Worm (Caenorhabditis elegans) whole organism, late embryonic: Measurements from ENCODE around the gene Y57G11B.3.

Source experiments
- K09A11.1 ChIP-seq: sonication (generic microtip); optimal IDR thresholded peaks from 2 replicates; lab custom pipeline; 2017; ENCODE audit warnings: antibody characterized with exemption, mild to moderate bottlenecking, missing genetic modification characterization, missing compliant biosample characterization; ENCODE audit not compliant: insufficient read depth
- ceh-14 ChIP-seq: sonication (generic microtip); optimal IDR thresholded peaks from 2 replicates; lab custom pipeline; 2016; ENCODE audit warnings: missing genotype, missing genetic modification characterization, missing compliant biosample characterization
- ceh-24 ChIP-seq: sonication (generic microtip); optimal IDR thresholded peaks from 2 replicates; lab custom pipeline; 2016; ENCODE audit warnings: mild to moderate bottlenecking, missing genetic modification characterization, missing compliant biosample characterization
- ceh-48 ChIP-seq: sonication (generic microtip); optimal IDR thresholded peaks from 2 replicates; lab custom pipeline; 2016; ENCODE audit warnings: missing genetic modification characterization, inconsistent platforms, missing compliant biosample characterization
- che-1 ChIP-seq: sonication (generic microtip); optimal IDR thresholded peaks from 2 replicates; lab custom pipeline; 2016; ENCODE audit warnings: mild to moderate bottlenecking, missing genetic modification characterization, missing compliant biosample characterization
- dmd-4 ChIP-seq: sonication (generic microtip); optimal IDR thresholded peaks from 2 replicates; lab custom pipeline; 2016; ENCODE audit warnings: borderline replicate concordance, missing genetic modification characterization, missing compliant biosample characterization
- elt-2 ChIP-seq: sonication (generic microtip); optimal IDR thresholded peaks from 2 replicates; lab custom pipeline; 2016; ENCODE audit warnings: missing genetic modification reagents, missing genetic modification characterization, missing compliant biosample characterization
- fkh-10 ChIP-seq: fragments of 150-350 bp; optimal IDR thresholded peaks from 2 replicates; lab custom pipeline; 2014; ENCODE audit warnings: missing biosample characterization, missing genetic modification reagents, missing genetic modification characterization
- hlh-6 ChIP-seq: sonication (generic microtip); optimal IDR thresholded peaks from 2 replicates; lab custom pipeline; 2016; ENCODE audit warnings: missing genotype, missing genetic modification characterization, missing compliant biosample characterization
- nfya-1 ChIP-seq: sonication (generic microtip); optimal IDR thresholded peaks from 2 replicates; lab custom pipeline; 2017; ENCODE audit warnings: missing genetic modification characterization, mild to moderate bottlenecking, missing compliant biosample characterization, antibody characterized with exemption, moderate library complexity
- pag-3 ChIP-seq: sonication (generic microtip); optimal IDR thresholded peaks from 2 replicates; lab custom pipeline; 2016; ENCODE audit warnings: missing compliant biosample characterization, missing genetic modification characterization, borderline replicate concordance
- pha-4 ChIP-seq: fragments of 150-350 bp; optimal IDR thresholded peaks from 2 replicates; lab custom pipeline; 2018; ENCODE audit warnings: missing biosample characterization, missing genetic modification reagents, missing genetic modification characterization
- sox-2 ChIP-seq: fragments of 200-800 bp; sonication (Bioruptor generic); IDR thresholded peaks from 2 replicates; pipeline ENCODE4 v1.3.6; 2022; ENCODE audit warnings: missing genetic modification reagents, missing genetic modification characterization, missing compliant biosample characterization
- unc-86 ChIP-seq: sonication (generic microtip); optimal IDR thresholded peaks from 2 replicates; lab custom pipeline; 2016; ENCODE audit warnings: missing genetic modification characterization, missing compliant biosample characterization

DNA sequence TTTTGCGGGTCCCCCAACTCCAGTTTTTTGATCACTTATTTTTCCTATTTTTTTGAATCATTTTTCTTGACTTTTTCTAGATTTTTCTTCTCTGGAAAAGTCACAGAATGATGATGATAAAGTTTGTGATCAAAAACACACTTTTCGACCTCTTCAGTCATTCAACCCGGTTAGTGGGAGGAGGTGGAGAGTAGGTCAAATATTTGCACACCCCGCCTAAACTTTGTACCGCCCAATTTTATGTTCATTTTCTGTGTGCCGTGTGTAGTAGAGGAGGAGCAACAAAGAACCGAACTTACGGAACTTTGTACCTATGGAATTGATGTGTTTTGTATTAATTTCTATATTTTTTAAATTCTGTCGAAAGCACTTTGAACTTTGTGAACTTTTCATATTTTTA, 43.3 kb upstream of the Y57G11B.3 start:
- TF ChIP-seq elt-2 (tag; lab: Kevin White, UChicago): no peak
- TF ChIP-seq ceh-24 (tag; lab: Kevin White, UChicago): no peak
- TF ChIP-seq pha-4 (tag; lab: Kevin White, UChicago): no peak
- no peak for TF ChIP-seq fkh-10 (GFP tag; lab: Kevin White, UChicago)
- TF ChIP-seq pag-3 (tag; lab: Kevin White, UChicago): no peak
- TF ChIP-seq unc-86 (tag; lab: Kevin White, UChicago): no peak
- TF ChIP-seq che-1 (tag; lab: Kevin White, UChicago): no peak
- TF ChIP-seq hlh-6 (tag; lab: Kevin White, UChicago): no peak
- TF ChIP-seq K09A11.1 (tag; lab: Kevin White, UChicago): no peak
- TF ChIP-seq sox-2: no peak
- no peak for TF ChIP-seq dmd-4 (tag; lab: Kevin White, UChicago)
- TF ChIP-seq nfya-1 (tag; lab: Kevin White, UChicago): no peak
- no peak for TF ChIP-seq ceh-14 (tag; lab: Kevin White, UChicago)
- TF ChIP-seq ceh-48 (tag; lab: Kevin White, UChicago): no peak
